Worm (Caenorhabditis elegans) whole organism, L4/young adult: ENCODE results near the gene sphk-1.

Experiments used
- W03F9.2 ChIP-seq: fragments of 150-350 bp; optimal IDR thresholded peaks from 2 replicates; lab custom pipeline; 2014; ENCODE audit warnings: missing biosample characterization, missing genetic modification characterization
- dao-5 ChIP-seq: sonication (generic microtip); optimal IDR thresholded peaks from 2 replicates; lab custom pipeline; 2016; ENCODE audit warnings: missing genotype, missing genetic modification characterization, moderate library complexity, missing compliant biosample characterization
- him-1 ChIP-seq: sonication (generic microtip); optimal IDR thresholded peaks from 2 replicates; lab custom pipeline; 2016; ENCODE audit warnings: missing genotype, missing genetic modification reagents, missing genetic modification characterization, missing compliant biosample characterization

DNA sequence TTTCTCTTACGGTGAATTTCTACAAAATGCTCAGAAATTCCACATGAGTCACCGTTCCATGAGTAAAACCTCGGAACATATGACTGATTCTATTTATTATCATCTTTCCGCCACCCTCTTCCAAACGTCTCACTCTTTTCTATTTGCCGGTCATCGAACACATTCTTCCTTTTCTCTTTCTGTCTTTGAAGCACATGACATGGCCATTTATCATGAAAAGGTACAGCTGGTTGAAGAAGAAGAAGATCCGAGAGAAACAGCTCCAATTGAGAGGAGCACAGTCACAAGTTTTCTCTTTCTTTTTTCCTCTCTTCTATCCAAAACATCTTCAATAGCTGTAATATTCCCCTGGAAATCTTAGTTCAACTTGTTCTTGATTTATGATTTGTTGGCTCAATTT lies 5.6 kb upstream of the sphk-1 start, which contains the start of gene cup-16:
- TF ChIP-seq W03F9.2 (tag; lab: Kevin White, UChicago) (no peak), him-1 (tag; lab: Kevin White, UChicago) (no peak), dao-5 (tag; lab: Kevin White, UChicago) (no peak)
